Worm (Caenorhabditis elegans): Measurements from ENCODE around the gene dod-3.

DNA sequence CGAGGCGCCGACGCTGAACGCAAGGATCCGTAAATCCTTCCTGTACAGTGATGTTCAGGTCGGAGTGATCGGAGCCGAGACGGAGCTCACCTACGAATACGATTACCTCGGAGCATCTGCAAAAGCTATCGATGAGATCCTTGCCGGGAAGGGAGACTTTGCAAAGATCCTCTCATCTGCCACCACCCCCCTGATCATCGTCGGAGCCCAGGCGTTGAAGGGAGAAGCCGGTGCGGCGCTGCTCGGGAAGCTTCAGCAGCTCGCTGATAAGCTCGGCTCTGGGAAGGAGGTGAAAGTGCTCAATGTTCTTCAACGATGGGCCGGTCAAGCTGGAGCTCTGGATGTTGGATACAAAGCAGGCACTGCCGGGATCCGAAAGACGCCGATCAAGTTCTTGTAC is 27.6 kb downstream of the dod-3 start:
- TF ChIP-seq ZK546.5 (tag; optimal IDR thresholded peaks at IDR 0.05) (no peak), snpc-4 (tag; optimal IDR thresholded peaks at IDR 0.05) (no peak), unc-39 (tag; optimal IDR thresholded peaks at IDR 0.05) (no peak), zfp-3 (GFP tag; conservative IDR thresholded peaks at IDR 0.05) (no peak)
